Worm (Caenorhabditis elegans) whole organism, midembryonic: ENCODE measurements around the gene Y51A2A.12.

Experiments used
- cog-1 ChIP-seq: sonication (generic microtip); optimal IDR thresholded peaks from 2 replicates; lab custom pipeline; 2016; ENCODE audit warnings: missing genetic modification characterization, missing compliant biosample characterization
- flt-1 ChIP-seq: fragments of 200-800 bp; sonication (Bioruptor generic); IDR thresholded peaks from 2 replicates; pipeline ENCODE4 v1.3.6; 2022; ENCODE audit warnings: missing genetic modification characterization, missing compliant biosample characterization
- med-1 ChIP-seq: sonication (generic microtip); optimal IDR thresholded peaks from 2 replicates; lab custom pipeline; 2017; ENCODE audit warnings: missing genetic modification characterization, mild to moderate bottlenecking, missing compliant biosample characterization, antibody characterized with exemption, missing genetic modification reagents; ENCODE audit not compliant: insufficient read depth
- ref-1 ChIP-seq: fragments of 200-800 bp; sonication (Bioruptor generic); conservative IDR thresholded peaks from 2 replicates; pipeline ENCODE4 v1.3.6; 2022; ENCODE audit warnings: missing genetic modification reagents, missing genetic modification characterization, missing compliant biosample characterization
- tab-1 ChIP-seq: fragments of 200-800 bp; sonication (Bioruptor generic); IDR thresholded peaks from 2 replicates; pipeline ENCODE4 v1.3.6; 2022; ENCODE audit warnings: missing genetic modification characterization, missing compliant biosample characterization
- ztf-29 ChIP-seq: fragments of 200-800 bp; sonication (Bioruptor generic); IDR thresholded peaks from 2 replicates; pipeline ENCODE4 v1.3.6; 2022; ENCODE audit warnings: missing genetic modification reagents, missing genetic modification characterization, missing compliant biosample characterization

- no peak for TF ChIP-seq med-1 (GFP tag; lab: Kevin White, UChicago)
- no peak for TF ChIP-seq ref-1
- TF ChIP-seq cog-1, result no peak
- no peak for TF ChIP-seq flt-1 (GFP tag; lab: Robert Waterston, UW)
- TF ChIP-seq tab-1, result no peak
- no peak for TF ChIP-seq ztf-29 (GFP tag; lab: Robert Waterston, UW)
These were observed 38.9 kb upstream of the Y51A2A.12 start, which contains the start of gene R10E8.2 for ce11 chrV:18253494-18253893.
